Worm (Caenorhabditis elegans) whole organism, L3 larva: ENCODE measurements around the gene K07F5.7.
"Not testable (repeated sequence)": the region's sequence is repeated elsewhere in the genome, so short reads cannot be mapped to it uniquely, and the experiment has no call there.

Experiments used
- R02D3.7 ChIP-seq: fragments of 150-350 bp; optimal IDR thresholded peaks from 2 replicates; lab custom pipeline; 2014; ENCODE audit warnings: missing biosample characterization, missing genetic modification characterization
- ama-1 ChIP-seq: fragments of 150-350 bp; optimal IDR thresholded peaks from 2 replicates; lab custom pipeline; 2018
- ceh-16 ChIP-seq: sonication (generic microtip); optimal IDR thresholded peaks from 2 replicates; lab custom pipeline; 2017; ENCODE audit warnings: missing biosample characterization, missing genetic modification characterization
- ceh-28 ChIP-seq: fragments of 150-350 bp; optimal IDR thresholded peaks from 2 replicates; lab custom pipeline; 2014; ENCODE audit warnings: missing biosample characterization, missing genetic modification reagents, missing genetic modification characterization
- ceh-82 ChIP-seq: fragments of 150-350 bp; optimal IDR thresholded peaks from 2 replicates; lab custom pipeline; 2014; ENCODE audit warnings: missing biosample characterization, missing genetic modification characterization
- daf-12 ChIP-seq: fragments of 150-350 bp; optimal IDR thresholded peaks from 2 replicates; lab custom pipeline; 2014; ENCODE audit warnings: missing biosample characterization, missing genetic modification reagents, missing genetic modification characterization
- egl-27 ChIP-seq: sonication (generic microtip); optimal IDR thresholded peaks from 4 replicates; lab custom pipeline; 2017; ENCODE audit warnings: missing biosample characterization, missing genetic modification reagents, missing genetic modification characterization
- egl-5 ChIP-seq: fragments of 150-350 bp; optimal IDR thresholded peaks from 2 replicates; lab custom pipeline; 2017; ENCODE audit warnings: missing biosample characterization, missing genetic modification reagents, missing genetic modification characterization, inconsistent platforms
- elt-1 ChIP-seq: fragments of 150-350 bp; optimal IDR thresholded peaks from 2 replicates; lab custom pipeline; 2014; ENCODE audit warnings: missing biosample characterization, missing genetic modification characterization
- elt-2 ChIP-seq: sonication (generic microtip); optimal IDR thresholded peaks from 2 replicates; lab custom pipeline; 2016; ENCODE audit warnings: missing genetic modification reagents, mild to moderate bottlenecking, missing genetic modification characterization, missing compliant biosample characterization
- elt-3 ChIP-seq, 3 experiments: fragments of 150-350 bp in 1 of 3; sonication (generic microtip) in 2 of 3; optimal IDR thresholded peaks; 2 replicates in 2 of 3; 4 replicates in 1 of 3; lab custom pipeline; 2014 to 2017; ENCODE audit warnings: missing biosample characterization in 3 of 3, missing genetic modification characterization in 3 of 3
- fkh-2 ChIP-seq: fragments of 150-350 bp; optimal IDR thresholded peaks from 2 replicates; lab custom pipeline; 2014; ENCODE audit warnings: missing biosample characterization, missing genetic modification reagents, missing genetic modification characterization
- hmg-11 ChIP-seq: sonication (generic microtip); optimal IDR thresholded peaks from 2 replicates; lab custom pipeline; 2016; ENCODE audit warnings: missing genetic modification characterization, missing compliant biosample characterization
- jun-1 ChIP-seq: fragments of 150-350 bp; optimal IDR thresholded peaks from 2 replicates; lab custom pipeline; 2014; ENCODE audit warnings: missing biosample characterization, missing genetic modification reagents, missing genetic modification characterization
- lin-39 ChIP-seq: fragments of 150-350 bp; optimal IDR thresholded peaks from 2 replicates; lab custom pipeline; 2018; ENCODE audit warnings: missing biosample characterization, missing genetic modification reagents, missing genetic modification characterization
- lsy-12 ChIP-seq: sonication (generic microtip); optimal IDR thresholded peaks from 2 replicates; lab custom pipeline; 2016; ENCODE audit warnings: mild to moderate bottlenecking, missing genetic modification characterization, missing compliant biosample characterization
- nhr-11 ChIP-seq: fragments of 150-350 bp; optimal IDR thresholded peaks from 2 replicates; lab custom pipeline; 2014; ENCODE audit warnings: missing biosample characterization, missing genetic modification characterization
- nhr-237 ChIP-seq: fragments of 150-350 bp; optimal IDR thresholded peaks from 2 replicates; lab custom pipeline; 2014; ENCODE audit warnings: missing biosample characterization, missing genetic modification characterization
- nhr-25 ChIP-seq: sonication (generic microtip); optimal IDR thresholded peaks from 2 replicates; lab custom pipeline; 2017; ENCODE audit warnings: missing biosample characterization, missing genetic modification characterization
- nhr-28 ChIP-seq: fragments of 150-350 bp; optimal IDR thresholded peaks from 2 replicates; lab custom pipeline; 2014; ENCODE audit warnings: missing biosample characterization, missing genetic modification characterization
- nhr-67 ChIP-seq: fragments of 150-350 bp; optimal IDR thresholded peaks from 2 replicates; lab custom pipeline; 2014; ENCODE audit warnings: missing biosample characterization, missing genetic modification characterization
- nhr-76 ChIP-seq: fragments of 150-350 bp; sonication (generic microtip); optimal IDR thresholded peaks from 5 replicates; lab custom pipeline; 2014; ENCODE audit warnings: missing biosample characterization, missing genetic modification characterization
- pha-4 ChIP-seq: fragments of 150-350 bp; optimal IDR thresholded peaks from 2 replicates; lab custom pipeline; 2014; ENCODE audit warnings: missing biosample characterization, missing genetic modification reagents, missing genetic modification characterization
- pqm-1 ChIP-seq: fragments of 150-350 bp; optimal IDR thresholded peaks from 2 replicates; lab custom pipeline; 2017; ENCODE audit warnings: missing biosample characterization, missing genetic modification characterization, inconsistent platforms
- sea-2 ChIP-seq: fragments of 150-350 bp; sonication (generic microtip); optimal IDR thresholded peaks from 4 replicates; lab custom pipeline; 2014; ENCODE audit warnings: missing biosample characterization, missing genetic modification reagents, missing genetic modification characterization
- skn-1 ChIP-seq: fragments of 150-350 bp; optimal IDR thresholded peaks from 2 replicates; lab custom pipeline; 2014; ENCODE audit warnings: missing biosample characterization, missing genetic modification characterization
- tbx-2 ChIP-seq: sonication (generic microtip); optimal IDR thresholded peaks from 2 replicates; lab custom pipeline; 2016; ENCODE audit warnings: mild to moderate bottlenecking, missing genetic modification characterization, missing compliant biosample characterization
- unc-62 ChIP-seq: fragments of 150-350 bp; sonication (generic microtip); optimal IDR thresholded peaks from 4 replicates; lab custom pipeline; 2014; ENCODE audit warnings: missing biosample characterization, missing genetic modification reagents, missing genetic modification characterization
- zag-1 ChIP-seq: fragments of 150-350 bp; optimal IDR thresholded peaks from 2 replicates; lab custom pipeline; 2014; ENCODE audit warnings: missing biosample characterization, missing genetic modification characterization
- ztf-11 ChIP-seq: fragments of 150-350 bp; optimal IDR thresholded peaks from 2 replicates; lab custom pipeline; 2014; ENCODE audit warnings: missing biosample characterization, missing genetic modification characterization

Gene K07F5.7

ce11 chrIV:9849624-9850023 is 1.6 kb upstream of the K07F5.7 start, which contains the start of gene K07F5.8:
Gene K07F5.8, minus strand, starts transcription at chrIV:9849724.
- no peak for TF ChIP-seq hmg-11
- TF ChIP-seq zag-1 (tag; lab: Kevin White, UChicago) = no peak
- no peak for TF ChIP-seq nhr-76
- TF ChIP-seq ceh-16 (tag; lab: Kevin White, UChicago) = no peak
- no peak for TF ChIP-seq lsy-12 (tag; lab: Kevin White, UChicago)
- no peak for TF ChIP-seq ceh-82 (tag; lab: Kevin White, UChicago)
- no peak for TF ChIP-seq R02D3.7
- no peak for TF ChIP-seq lin-39 (tag; lab: Kevin White, UChicago)
- TF ChIP-seq ama-1 (lab: Kevin White, UChicago) = no peak
- TF ChIP-seq nhr-11 (tag; lab: Kevin White, UChicago) = no peak
- TF ChIP-seq ceh-28 (tag; lab: Kevin White, UChicago) = no peak

DNA sequence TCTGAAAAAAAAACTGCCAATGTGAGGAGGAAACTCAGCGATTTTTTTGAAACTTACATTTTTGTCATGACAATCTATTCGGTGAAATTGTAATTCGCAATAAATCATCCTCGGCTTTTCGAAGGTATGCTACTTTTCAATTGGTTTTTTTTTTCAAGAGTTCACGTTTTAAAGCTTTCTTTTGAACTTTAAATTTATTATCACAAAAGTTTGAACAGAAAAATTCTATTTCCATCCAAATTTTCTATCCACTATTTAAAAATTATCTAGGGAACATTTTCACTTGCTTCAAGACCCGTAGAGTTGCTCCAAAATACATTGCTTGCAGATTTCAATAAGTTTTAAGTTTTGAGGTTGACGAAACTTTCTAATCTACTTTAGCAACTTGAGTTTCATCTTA is 1.4 kb downstream of the K07F5.7 start, which contains the start of gene K07F5.6:
Gene K07F5.6, minus strand, starts transcription at position 101 of the 400 bp plus-strand sequence.
- TF ChIP-seq nhr-237 (tag; lab: Kevin White, UChicago) = no peak
- TF ChIP-seq skn-1 = no peak
- TF ChIP-seq tbx-2 (tag; lab: Kevin White, UChicago) = no peak
- no peak for TF ChIP-seq egl-27 (tag; lab: Kevin White, UChicago)
- TF ChIP-seq sea-2 = no peak

- no peak for TF ChIP-seq nhr-76
Observed at ce11 chrIV:9843760-9844159, 4.2 kb downstream of the K07F5.7 start, which contains the start of gene nspd-2. Gene nspd-2, plus strand, starts transcription at chrIV:9844060.

ce11 chrIV:9842071-9842470 is 5.9 kb downstream of the K07F5.7 start, which contains the start of gene K07F5.17:
Gene K07F5.17, plus strand, starts transcription at chrIV:9842371.
- TF ChIP-seq ceh-16 (tag; lab: Kevin White, UChicago) = no peak
- TF ChIP-seq fkh-2 (tag; lab: Kevin White, UChicago) = no peak
- TF ChIP-seq lin-39 (tag; lab: Kevin White, UChicago) = no peak
- no peak for TF ChIP-seq zag-1 (tag; lab: Kevin White, UChicago)

- TF ChIP-seq daf-12 (tag; lab: Kevin White, UChicago) (no peak), tbx-2 (tag; lab: Kevin White, UChicago) (no peak), elt-2 (no peak), pha-4 (tag; lab: Kevin White, UChicago) (no peak), unc-62 (GFP tag; lab: Kevin White, UChicago) (no peak), ztf-11 (tag; lab: Kevin White, UChicago) (no peak), lsy-12 (tag; lab: Kevin White, UChicago) (no peak), elt-3 (tag; optimal IDR thresholded peaks at IDR 0.05; lab: Kevin White, UChicago) (no peak), pqm-1 (tag; lab: Kevin White, UChicago) (no peak), ceh-82 (tag; lab: Kevin White, UChicago) (no peak), nhr-67 (tag; lab: Kevin White, UChicago) (no peak), egl-5 (tag; lab: Kevin White, UChicago) (no peak), nhr-11 (tag; lab: Kevin White, UChicago) (no peak), nhr-25 (tag; lab: Kevin White, UChicago) (no peak), elt-1 (tag; lab: Kevin White, UChicago) (no peak), nhr-28 (no peak), ceh-16 (tag; lab: Kevin White, UChicago) (no peak), jun-1 (tag; lab: Kevin White, UChicago) (no peak)
Observed at ce11 chrIV:9840984-9841590, 6.9 kb downstream of the K07F5.7 start, which contains the start of the genes kin-24 and msp-56. Gene kin-24, minus strand, starts transcription at chrIV:9841084. Gene msp-56, plus strand, starts transcription at chrIV:9841540.

- not testable (repeated sequence) for TF ChIP-seq lsy-12, nhr-67, ceh-82 (tag; lab: Kevin White, UChicago)
Observed at ce11 chrIV:9837349-9837748, 10.6 kb downstream of the K07F5.7 start, which contains the start of gene msp-10. Gene msp-10, plus strand, starts transcription at chrIV:9837649.
